Worm (Caenorhabditis elegans): ENCODE measurements around the gene srd-9.

- TF ChIP-seq tbx-11 (GFP tag; IDR thresholded peaks at IDR 0.05): no peak
- no peak for TF ChIP-seq tbx-37 (GFP tag; conservative IDR thresholded peaks at IDR 0.05)
Measured at ce11 chrV:5324566-5324965, 27.0 kb upstream of the srd-9 start, which contains the start of gene ceh-33.
